Fruit fly (Drosophila melanogaster): ENCODE results near the gene SWIP.

SWIP gene

DNA sequence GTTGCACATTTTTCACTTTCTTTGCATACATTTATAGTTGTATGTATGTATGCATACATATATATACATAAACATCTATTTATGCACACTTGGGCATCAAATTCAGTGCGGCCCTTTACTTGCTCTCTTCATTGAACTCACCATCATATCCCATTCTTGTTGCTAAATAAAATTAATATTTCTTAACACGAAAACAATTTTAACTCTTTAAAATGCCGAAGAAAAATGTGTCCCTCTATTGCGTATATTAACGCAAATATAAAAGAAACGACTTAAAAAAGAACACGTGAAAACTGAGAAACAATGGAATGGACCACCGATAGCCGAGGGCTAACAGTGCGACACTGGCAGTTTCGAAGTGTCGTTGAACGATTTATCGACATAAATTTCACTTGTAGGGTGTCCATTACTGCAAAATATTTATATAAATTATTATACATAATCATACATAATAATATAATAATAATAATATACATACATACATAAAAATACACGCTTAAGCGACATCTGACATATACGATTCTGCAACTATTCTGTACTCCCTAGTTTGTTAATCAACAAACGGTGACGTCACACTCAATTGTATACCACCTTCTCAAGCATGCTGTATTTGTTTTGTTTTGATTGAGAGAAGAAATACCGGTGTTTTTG lies 45.3 kb downstream of the SWIP start, which contains the start of the genes U2af50 and PIG-Q (continued):
- peak; percentile 42; the same call in 1 of the 3 replicates for TF ChIP-seq HLH4C (GFP tag; IDR thresholded peaks at IDR 0.05; ENCODE audit: partially characterized antibody)
- TF ChIP-seq CG13287 (GFP tag; IDR thresholded peaks at IDR 0.05; ENCODE audit: partially characterized antibody), result peak; percentile 53
- peak; percentile 95 for TF ChIP-seq CG13424 (tag; optimal IDR thresholded peaks at IDR 0.05)
- TF ChIP-seq CG15011 (GFP tag; optimal IDR thresholded peaks at IDR 0.05), result no peak
- TF ChIP-seq Mrtf (GFP tag; IDR thresholded peaks at IDR 0.05), result no peak; the same call in 2 of the 3 replicates
- TF ChIP-seq odd (GFP tag; optimal IDR thresholded peaks at IDR 0.05), result peak; percentile 83
- peak; percentile 88 for TF ChIP-seq CG10147 (GFP tag; optimal IDR thresholded peaks at IDR 0.05)
- peak; percentile 92 for TF ChIP-seq Meics (GFP tag; optimal IDR thresholded peaks at IDR 0.05)
- peak; percentile 90 for TF ChIP-seq CG1602 (GFP tag; optimal IDR thresholded peaks at IDR 0.05)
- TF ChIP-seq pum (GFP tag; optimal IDR thresholded peaks at IDR 0.05), result peak; percentile 55
- TF ChIP-seq CG12744 (GFP tag; optimal IDR thresholded peaks at IDR 0.05), result no peak
- TF ChIP-seq hb (GFP tag; IDR thresholded peaks at IDR 0.05; ENCODE audit: partially characterized antibody), result no peak
- TF ChIP-seq Gsc (GFP tag; IDR thresholded peaks at IDR 0.05), result no peak
- TF ChIP-seq CG3847 (GFP tag; IDR thresholded peaks at IDR 0.05), result peak; percentile 93
- TF ChIP-seq CG2199 (GFP tag; IDR thresholded peaks at IDR 0.05), result peak; percentile 93
- peak; percentile 86 for TF ChIP-seq CG4404 (GFP tag; IDR thresholded peaks at IDR 0.05)
- TF ChIP-seq CG7271 (tag; optimal IDR thresholded peaks at IDR 0.05), result peak; percentile 84
- peak; percentile 75 for TF ChIP-seq Hsf (GFP tag; optimal IDR thresholded peaks at IDR 0.05)
- peak; percentile 46 for TF ChIP-seq ems (GFP tag; optimal IDR thresholded peaks at IDR 0.05)
- peak; percentile 95 for TF ChIP-seq CG17829 (tag; optimal IDR thresholded peaks at IDR 0.05)
- TF ChIP-seq CG18599 (GFP tag; optimal IDR thresholded peaks at IDR 0.05), result peak; percentile 92
- peak; percentile 73; the same call in 1 of the 2 replicates for TF ChIP-seq CG1024 (GFP tag; IDR thresholded peaks at IDR 0.05)
- TF ChIP-seq CG12769 (tag; optimal IDR thresholded peaks at IDR 0.05), result no peak
- TF ChIP-seq CG7963 (GFP tag; IDR thresholded peaks at IDR 0.05; ENCODE audit: partially characterized antibody), result no peak
- TF ChIP-seq CG10462 (GFP tag; optimal IDR thresholded peaks at IDR 0.05), result peak; percentile 75
- TF ChIP-seq CG9215 (GFP tag; IDR thresholded peaks at IDR 0.05), result no peak; the same call in 1 of the 2 replicates
- TF ChIP-seq pnt (GFP tag; optimal IDR thresholded peaks at IDR 0.05), result no peak
- TF ChIP-seq btn (GFP tag; optimal IDR thresholded peaks at IDR 0.05), result no peak
- TF ChIP-seq Abd-B (GFP tag; optimal IDR thresholded peaks at IDR 0.05), result peak; percentile 96
- TF ChIP-seq CG17186 (GFP tag; optimal IDR thresholded peaks at IDR 0.05), result peak; percentile 42
- peak; percentile 82 for TF ChIP-seq kah (GFP tag; optimal IDR thresholded peaks at IDR 0.05)
- peak; percentile 59 to 91 for TF ChIP-seq dpn (GFP tag; optimal IDR thresholded peaks at IDR 0.05)
- TF ChIP-seq ewg (GFP tag; optimal IDR thresholded peaks at IDR 0.05), result peak; percentile 85
- TF ChIP-seq CG16779 (GFP tag; IDR thresholded peaks at IDR 0.05), result no peak; the same call in 1 of the 2 replicates
- no peak for TF ChIP-seq ERR (GFP tag; optimal IDR thresholded peaks at IDR 0.05)
- TF ChIP-seq gsb-n (tag; optimal IDR thresholded peaks at IDR 0.05), result no peak
- TF ChIP-seq fd3F (GFP tag; optimal IDR thresholded peaks at IDR 0.05), result peak; percentile 93
- no peak for TF ChIP-seq jing (GFP tag; optimal IDR thresholded peaks at IDR 0.05)
- peak; percentile 95 for TF ChIP-seq PHDP (tag; optimal IDR thresholded peaks at IDR 0.05)
- no peak for TF ChIP-seq CG6175 (GFP tag; IDR thresholded peaks at IDR 0.05)
- TF ChIP-seq lola (GFP tag; optimal IDR thresholded peaks at IDR 0.05), result peak in 1 of 3 experiments; percentile 92
- TF ChIP-seq CG17568 (GFP tag; optimal IDR thresholded peaks at IDR 0.05), result no peak
- peak; percentile 91 for TF ChIP-seq CG10654 (GFP tag; optimal IDR thresholded peaks at IDR 0.05)
- TF ChIP-seq zf30C (GFP tag; optimal IDR thresholded peaks at IDR 0.05), result peak; percentile 1
- peak; percentile 92 for TF ChIP-seq CG14667 (GFP tag; IDR thresholded peaks at IDR 0.05)
- TF ChIP-seq lmd (GFP tag; IDR thresholded peaks at IDR 0.05), result no peak; the same call in 1 of the 2 replicates
- peak; percentile 54 for TF ChIP-seq pho (GFP tag; optimal IDR thresholded peaks at IDR 0.05)
- peak; percentile 94 for TF ChIP-seq sob (GFP tag; IDR thresholded peaks at IDR 0.05)
- peak; percentile 76 for TF ChIP-seq CG31388 (GFP tag; optimal IDR thresholded peaks at IDR 0.05)
